Worm (Caenorhabditis elegans) whole organism, late embryonic: ENCODE measurements around the gene rexd-1.

Experiments used
- C08G9.2 ChIP-seq: sonication (generic microtip); optimal IDR thresholded peaks from 2 replicates; lab custom pipeline; 2016; ENCODE audit warnings: mild to moderate bottlenecking, missing genetic modification characterization, moderate library complexity, missing compliant biosample characterization
- T23F11.4 ChIP-seq: fragments of 200-800 bp; sonication (Bioruptor generic); optimal IDR thresholded peaks from 2 replicates; lab custom pipeline; 2018; ENCODE audit warnings: mild to moderate bottlenecking, missing genetic modification characterization, missing compliant biosample characterization
- ceh-19 ChIP-seq: fragments of 200-800 bp; sonication (Bioruptor generic); optimal IDR thresholded peaks from 2 replicates; lab custom pipeline; 2018; ENCODE audit warnings: mild to moderate bottlenecking, missing genetic modification characterization, missing compliant biosample characterization
- ceh-2 ChIP-seq: sonication (generic microtip); optimal IDR thresholded peaks from 2 replicates; lab custom pipeline; 2016; ENCODE audit warnings: missing genotype, missing genetic modification characterization, missing compliant biosample characterization
- ceh-22 ChIP-seq: sonication (generic microtip); optimal IDR thresholded peaks from 2 replicates; lab custom pipeline; 2017; ENCODE audit warnings: missing biosample characterization, missing genetic modification characterization
- ceh-34 ChIP-seq: sonication (generic microtip); optimal IDR thresholded peaks from 2 replicates; lab custom pipeline; 2016; ENCODE audit warnings: mild to moderate bottlenecking, missing genetic modification characterization, missing compliant biosample characterization
- ceh-48 ChIP-seq: sonication (generic microtip); optimal IDR thresholded peaks from 2 replicates; lab custom pipeline; 2016; ENCODE audit warnings: missing genetic modification characterization, inconsistent platforms, missing compliant biosample characterization
- ceh-9 ChIP-seq: sonication (generic microtip); optimal IDR thresholded peaks from 2 replicates; lab custom pipeline; 2016; ENCODE audit warnings: mild to moderate bottlenecking, missing genetic modification characterization, inconsistent platforms, missing compliant biosample characterization
- dve-1 ChIP-seq: sonication (generic microtip); optimal IDR thresholded peaks from 2 replicates; lab custom pipeline; 2017; ENCODE audit warnings: antibody characterized with exemption, mild to moderate bottlenecking, missing genetic modification characterization, missing compliant biosample characterization
- elt-2 ChIP-seq: sonication (generic microtip); optimal IDR thresholded peaks from 2 replicates; lab custom pipeline; 2016; ENCODE audit warnings: missing genetic modification reagents, missing genetic modification characterization, missing compliant biosample characterization
- elt-4 ChIP-seq: sonication (generic microtip); optimal IDR thresholded peaks from 2 replicates; lab custom pipeline; 2016; ENCODE audit warnings: missing genetic modification characterization, missing compliant biosample characterization
- ets-4 ChIP-seq: sonication (generic microtip); optimal IDR thresholded peaks from 2 replicates; lab custom pipeline; 2016; ENCODE audit warnings: missing genetic modification characterization, missing compliant biosample characterization
- fax-1 ChIP-seq: sonication (generic microtip); optimal IDR thresholded peaks from 2 replicates; lab custom pipeline; 2016; ENCODE audit warnings: missing genotype, missing genetic modification characterization, missing compliant biosample characterization
- fkh-10 ChIP-seq: fragments of 150-350 bp; optimal IDR thresholded peaks from 2 replicates; lab custom pipeline; 2014; ENCODE audit warnings: missing biosample characterization, missing genetic modification reagents, missing genetic modification characterization
- fkh-6 ChIP-seq: sonication (generic microtip); optimal IDR thresholded peaks from 2 replicates; lab custom pipeline; 2016; ENCODE audit warnings: missing genetic modification characterization, missing compliant biosample characterization
- gmeb-2 ChIP-seq: sonication (generic microtip); optimal IDR thresholded peaks from 2 replicates; lab custom pipeline; 2016; ENCODE audit warnings: missing genetic modification characterization, inconsistent platforms, missing compliant biosample characterization
- hlh-30 ChIP-seq: sonication (generic microtip); optimal IDR thresholded peaks from 2 replicates; lab custom pipeline; 2017; ENCODE audit warnings: antibody characterized with exemption, missing genetic modification characterization, missing compliant biosample characterization; ENCODE audit not compliant: insufficient read depth
- hlh-6 ChIP-seq: sonication (generic microtip); optimal IDR thresholded peaks from 2 replicates; lab custom pipeline; 2016; ENCODE audit warnings: missing genotype, missing genetic modification characterization, missing compliant biosample characterization
- lin-11 ChIP-seq: fragments of 200-800 bp; sonication (Bioruptor generic); optimal IDR thresholded peaks from 2 replicates; lab custom pipeline; 2018; ENCODE audit warnings: mild to moderate bottlenecking, missing genetic modification characterization, missing compliant biosample characterization
- madf-2 ChIP-seq: sonication (generic microtip); optimal IDR thresholded peaks from 2 replicates; lab custom pipeline; 2017; ENCODE audit warnings: missing genetic modification characterization, missing compliant biosample characterization
- nhr-11 ChIP-seq: fragments of 150-350 bp; optimal IDR thresholded peaks from 2 replicates; lab custom pipeline; 2014; ENCODE audit warnings: missing biosample characterization, missing genetic modification characterization
- pag-3 ChIP-seq: sonication (generic microtip); optimal IDR thresholded peaks from 2 replicates; lab custom pipeline; 2016; ENCODE audit warnings: missing compliant biosample characterization, missing genetic modification characterization, borderline replicate concordance
- pat-9 ChIP-seq: fragments of 200-800 bp; sonication (Bioruptor generic); optimal IDR thresholded peaks from 2 replicates; lab custom pipeline; 2018; ENCODE audit warnings: mild to moderate bottlenecking, missing genetic modification characterization, moderate library complexity, missing compliant biosample characterization
- pha-2 ChIP-seq: sonication (generic microtip); optimal IDR thresholded peaks from 2 replicates; lab custom pipeline; 2017; ENCODE audit warnings: mild to moderate bottlenecking, missing genetic modification characterization, missing compliant biosample characterization
- sdc-2 ChIP-seq: sonication (generic microtip); optimal IDR thresholded peaks from 2 replicates; lab custom pipeline; 2016; ENCODE audit warnings: missing genotype, missing genetic modification characterization, missing compliant biosample characterization
- sox-4 ChIP-seq: sonication (generic microtip); optimal IDR thresholded peaks from 2 replicates; lab custom pipeline; 2017; ENCODE audit warnings: mild to moderate bottlenecking, missing genetic modification characterization, inconsistent platforms, missing compliant biosample characterization
- syd-9 ChIP-seq: sonication (generic microtip); optimal IDR thresholded peaks from 2 replicates; lab custom pipeline; 2016; ENCODE audit warnings: mild to moderate bottlenecking, missing genetic modification characterization, moderate library complexity, missing compliant biosample characterization
- ttx-3 ChIP-seq: sonication (generic microtip); optimal IDR thresholded peaks from 2 replicates; lab custom pipeline; 2016; ENCODE audit warnings: missing genetic modification reagents, missing genetic modification characterization, missing compliant biosample characterization
- unc-55 ChIP-seq: sonication (generic microtip); optimal IDR thresholded peaks from 2 replicates; lab custom pipeline; 2017; ENCODE audit warnings: missing biosample characterization, missing genetic modification reagents, missing genetic modification characterization
- unc-86 ChIP-seq: sonication (generic microtip); optimal IDR thresholded peaks from 2 replicates; lab custom pipeline; 2016; ENCODE audit warnings: missing genetic modification characterization, missing compliant biosample characterization

The rexd-1 gene

ce11 chrIII:1805415-1806008 lies 28.8 kb upstream of the rexd-1 start:
- TF ChIP-seq nhr-11 (no peak), ceh-48 (tag; lab: Kevin White, UChicago) (peak; percentile 96)

ce11 chrIII:1806183-1806798 lies 28.0 kb upstream of the rexd-1 start:
- peak; percentile 36 for TF ChIP-seq ceh-48 (tag; lab: Kevin White, UChicago)
- TF ChIP-seq elt-4 (tag; lab: Kevin White, UChicago) = peak; percentile 4
- no peak for TF ChIP-seq fkh-10 (GFP tag; lab: Kevin White, UChicago)
- peak; percentile 2 for TF ChIP-seq C08G9.2 (tag; lab: Kevin White, UChicago)

DNA sequence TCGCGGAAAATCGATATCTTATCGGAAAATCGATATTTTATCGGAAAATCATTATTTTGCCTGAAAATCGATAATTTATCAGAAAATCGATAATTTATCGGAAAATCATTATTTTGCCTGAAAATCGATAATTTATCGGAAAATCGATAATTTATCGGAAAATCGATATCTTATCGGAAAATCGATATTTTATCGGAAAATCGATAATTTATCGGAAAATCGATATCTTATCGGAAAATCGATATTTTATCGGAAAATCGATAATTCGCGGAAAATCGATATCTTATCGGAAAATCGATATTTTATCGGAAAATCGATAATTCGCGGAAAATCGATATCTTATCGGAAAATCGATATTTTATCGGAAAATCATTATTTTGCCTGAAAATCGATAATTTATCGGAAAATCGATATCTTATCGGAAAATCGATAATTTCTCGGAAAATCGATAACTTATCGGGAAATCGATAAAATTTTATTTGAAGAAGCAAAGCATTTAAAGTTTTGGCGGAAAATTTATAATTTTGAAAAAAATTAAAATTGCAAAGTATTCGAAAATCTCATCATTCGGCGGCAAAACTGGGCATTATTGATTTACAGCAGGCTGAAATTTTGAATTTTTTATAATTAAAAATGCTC lies 26.9 kb upstream of the rexd-1 start:
- peak; percentile 99 for TF ChIP-seq ceh-48 (tag; lab: Kevin White, UChicago)

DNA sequence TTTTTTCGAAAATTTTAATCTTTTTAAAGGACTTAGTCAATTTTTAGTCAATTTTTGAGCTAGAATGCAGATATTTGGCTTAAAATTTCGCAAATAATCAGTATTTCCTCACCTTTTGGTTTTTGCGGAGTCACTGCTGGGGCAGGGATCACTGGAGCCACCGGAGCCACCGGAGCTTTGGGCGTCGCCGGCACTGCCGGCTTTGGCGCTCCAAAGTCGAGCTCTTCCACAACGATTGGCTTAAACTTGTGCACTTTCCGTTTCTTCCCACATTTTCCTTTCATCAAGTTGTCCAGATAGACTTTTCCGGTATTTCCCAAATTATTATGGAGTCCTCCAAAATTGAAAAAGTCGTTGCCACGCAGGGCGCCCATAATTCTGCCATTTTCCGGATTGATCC lies 20.0 kb upstream of the rexd-1 start:
- TF ChIP-seq pha-2 (tag; lab: Kevin White, UChicago) (no peak), ceh-22 (tag; lab: Kevin White, UChicago) (no peak), C08G9.2 (tag; lab: Kevin White, UChicago) (no peak), ceh-9 (tag; lab: Kevin White, UChicago) (no peak), T23F11.4 (GFP tag; lab: Kevin White, UChicago) (no peak)

DNA sequence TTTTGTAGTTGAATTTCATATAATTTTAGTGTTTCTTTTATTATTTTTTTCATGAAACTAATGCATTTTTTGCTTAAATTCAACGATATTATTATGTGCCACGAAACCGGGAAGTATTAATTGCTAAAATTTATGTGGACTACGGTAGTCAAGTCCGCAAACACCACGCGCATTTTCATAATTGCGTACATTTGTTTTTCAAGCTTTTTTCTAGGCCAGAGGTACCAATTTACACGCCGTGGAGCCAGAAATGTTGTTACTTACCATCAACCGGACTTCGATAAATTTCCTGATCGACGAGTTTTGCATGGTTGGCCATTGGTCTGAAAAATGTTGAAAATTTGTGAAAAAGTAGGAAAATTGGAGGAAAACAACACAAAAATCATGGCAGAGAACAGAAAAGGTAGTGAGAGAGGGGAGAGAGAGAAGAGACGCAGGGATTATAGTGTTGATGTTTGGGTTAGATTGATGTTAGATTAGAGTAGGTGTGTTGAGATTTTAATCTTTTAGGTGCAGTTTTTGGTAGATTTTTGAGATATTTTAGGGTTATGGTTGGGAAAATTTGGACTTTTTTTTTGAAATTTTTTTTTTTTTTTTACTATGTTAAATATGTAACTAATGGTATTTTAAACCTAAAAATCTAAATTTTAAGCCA lies 16.2 kb upstream of the rexd-1 start, which contains the start of gene clp-4:
Gene clp-4 (minus strand): TSS at position 323 of the 655 bp plus-strand sequence.
- TF ChIP-seq madf-2 (tag; lab: Kevin White, UChicago) = no peak
- TF ChIP-seq lin-11 = no peak
- TF ChIP-seq sox-4 (tag; lab: Kevin White, UChicago) = no peak
- no peak for TF ChIP-seq hlh-6 (tag; lab: Kevin White, UChicago)
- TF ChIP-seq unc-86 (tag; lab: Kevin White, UChicago) = no peak
- TF ChIP-seq ceh-2 = no peak
- no peak for TF ChIP-seq ets-4 (tag; lab: Kevin White, UChicago)
- TF ChIP-seq gmeb-2 (tag; lab: Kevin White, UChicago) = no peak
- TF ChIP-seq hlh-30 (tag; lab: Kevin White, UChicago) = no peak
- no peak for TF ChIP-seq elt-2
- TF ChIP-seq ttx-3 (tag; lab: Kevin White, UChicago) = no peak
- no peak for TF ChIP-seq pag-3 (tag; lab: Kevin White, UChicago)
- TF ChIP-seq pat-9 (tag; lab: Kevin White, UChicago) = no peak
- TF ChIP-seq syd-9 (tag; lab: Kevin White, UChicago) = no peak

ce11 chrIII:1819049-1819597 lies 15.2 kb upstream of the rexd-1 start:
- no peak for TF ChIP-seq ceh-19
- TF ChIP-seq hlh-30 (tag; lab: Kevin White, UChicago) = no peak
- TF ChIP-seq ets-4 (tag; lab: Kevin White, UChicago) = no peak
- no peak for TF ChIP-seq elt-2
- TF ChIP-seq ceh-34 = no peak
- no peak for TF ChIP-seq unc-55 (GFP tag; lab: Kevin White, UChicago)
- no peak for TF ChIP-seq ceh-22 (tag; lab: Kevin White, UChicago)
- no peak for TF ChIP-seq fkh-6 (tag; lab: Kevin White, UChicago)
- TF ChIP-seq sdc-2 (tag; lab: Kevin White, UChicago) = no peak
- TF ChIP-seq sox-4 (tag; lab: Kevin White, UChicago) = no peak
- no peak for TF ChIP-seq gmeb-2 (tag; lab: Kevin White, UChicago)
- TF ChIP-seq fax-1 = no peak
- TF ChIP-seq dve-1 (tag; lab: Kevin White, UChicago) = no peak
- no peak for TF ChIP-seq hlh-6 (tag; lab: Kevin White, UChicago)
- TF ChIP-seq nhr-11 = no peak
- TF ChIP-seq ceh-9 (tag; lab: Kevin White, UChicago) = no peak
- TF ChIP-seq, all 69 proteins: peak for 0
